Worm (Caenorhabditis elegans) whole organism, L4 larva: Measurements from ENCODE around the gene adbp-1.

Experiments
- R02D3.7 ChIP-seq: fragments of 150-350 bp; sonication (generic microtip); optimal IDR thresholded peaks from 3 replicates; lab custom pipeline; 2014; ENCODE audit warnings: missing biosample characterization, missing genetic modification characterization
- ces-1 ChIP-seq: fragments of 150-350 bp; sonication (generic microtip); optimal IDR thresholded peaks from 4 replicates; lab custom pipeline; 2014; ENCODE audit warnings: missing biosample characterization, missing genetic modification reagents, missing genetic modification characterization
- cey-2 ChIP-seq: sonication (generic microtip); optimal IDR thresholded peaks from 3 replicates; lab custom pipeline; 2017; ENCODE audit warnings: missing genetic modification characterization, mild to moderate bottlenecking, missing compliant biosample characterization, antibody characterized with exemption, borderline replicate concordance; ENCODE audit not compliant: insufficient read depth
- daf-19 ChIP-seq: fragments of 200-800 bp; sonication (Bioruptor generic); conservative IDR thresholded peaks from 2 replicates; pipeline ENCODE4 v1.3.6; 2022; ENCODE audit warnings: missing genetic modification characterization, missing compliant biosample characterization
- lin-13 ChIP-seq: fragments of 150-350 bp; optimal IDR thresholded peaks from 2 replicates; lab custom pipeline; 2014; ENCODE audit warnings: missing biosample characterization, missing genetic modification reagents, missing genetic modification characterization
- lin-39 ChIP-seq: fragments of 150-350 bp; optimal IDR thresholded peaks from 2 replicates; lab custom pipeline; 2014; ENCODE audit warnings: missing biosample characterization, missing genetic modification reagents, missing genetic modification characterization
- lir-3 ChIP-seq: sonication (generic microtip); optimal IDR thresholded peaks from 2 replicates; lab custom pipeline; 2016; ENCODE audit warnings: mild to moderate bottlenecking, missing genetic modification characterization, missing compliant biosample characterization
- madf-5 ChIP-seq, 2 experiments: fragments of 200-800 bp; sonication (Bioruptor generic); IDR thresholded peaks; 2 replicates each; pipeline ENCODE4 v1.3.6; 2022; ENCODE audit warnings: missing compliant biosample characterization in 2 of 2, missing genetic modification characterization in 2 of 2
- nhr-11 ChIP-seq: fragments of 150-350 bp; optimal IDR thresholded peaks from 2 replicates; lab custom pipeline; 2014; ENCODE audit warnings: missing biosample characterization, missing genetic modification characterization
- nhr-237 ChIP-seq: sonication (generic microtip); optimal IDR thresholded peaks from 2 replicates; lab custom pipeline; 2017; ENCODE audit warnings: missing biosample characterization, missing genetic modification characterization
- nhr-6 ChIP-seq: fragments of 150-350 bp; optimal IDR thresholded peaks from 2 replicates; lab custom pipeline; 2014; ENCODE audit warnings: missing biosample characterization, missing genetic modification characterization
- zag-1 ChIP-seq: fragments of 150-350 bp; optimal IDR thresholded peaks from 2 replicates; lab custom pipeline; 2014; ENCODE audit warnings: missing biosample characterization, missing genetic modification characterization

- TF ChIP-seq nhr-237 (tag; lab: Kevin White, UChicago): no peak
- no peak for TF ChIP-seq nhr-6 (tag; lab: Kevin White, UChicago)
- no peak for TF ChIP-seq R02D3.7
- TF ChIP-seq ces-1 (GFP tag; lab: Kevin White, UChicago): no peak
- no peak for TF ChIP-seq madf-5 (GFP tag; IDR thresholded peaks at IDR 0.05; lab: Robert Waterston, UW)
- TF ChIP-seq cey-2 (tag; lab: Kevin White, UChicago): no peak
- no peak for TF ChIP-seq lin-13
- no peak for TF ChIP-seq lir-3 (tag; lab: Kevin White, UChicago)
- no peak for TF ChIP-seq daf-19 (GFP tag; lab: Robert Waterston, UW)
- no peak for TF ChIP-seq lin-39 (tag; lab: Kevin White, UChicago)
- TF ChIP-seq zag-1 (tag; lab: Kevin White, UChicago): no peak
- TF ChIP-seq nhr-11: no peak
These were observed 19.9 kb upstream of the adbp-1 start for ce11 chrII:11424032-11424431.
